Fruit fly (Drosophila melanogaster) whole organism, prepupa: ENCODE data around the gene dos.

Experiments
- CG11294 ChIP-seq: fragments of 200-800 bp; sonication (Bioruptor generic); IDR thresholded peaks from 2 replicates; pipeline ENCODE4 v1.3.6; 2022; ENCODE audit warnings: missing biosample characterization, missing genetic modification characterization
- CG6854 ChIP-seq: fragments of 200-800 bp; sonication (Bioruptor generic); optimal IDR thresholded peaks from 2 replicates; lab custom pipeline; 2017; ENCODE audit warnings: missing biosample characterization, mild to moderate bottlenecking, missing genetic modification characterization
- CG8119 ChIP-seq: fragments of 200-800 bp; sonication (Bioruptor generic); IDR thresholded peaks from 3 replicates; pipeline ENCODE4 v1.3.6; 2022; ENCODE audit warnings: missing biosample characterization, missing genetic modification characterization
- CG8632 ChIP-seq: fragments of 200-800 bp; sonication (Bioruptor generic); optimal IDR thresholded peaks from 3 replicates; lab custom pipeline; 2016; ENCODE audit warnings: missing biosample characterization, missing genetic modification characterization
- Hr38 ChIP-seq: sonication (Bioruptor generic); optimal IDR thresholded peaks from 2 replicates; lab custom pipeline; 2016; ENCODE audit warnings: missing biosample characterization, missing genetic modification characterization
- Smox ChIP-seq: fragments of 200-800 bp; sonication (Bioruptor generic); optimal IDR thresholded peaks from 3 replicates; lab custom pipeline; 2016; ENCODE audit warnings: missing biosample characterization, missing genetic modification characterization
- Sox14 ChIP-seq: fragments of 200-800 bp; sonication (Bioruptor generic); optimal IDR thresholded peaks from 3 replicates; lab custom pipeline; 2016; ENCODE audit warnings: missing biosample characterization, missing genetic modification characterization
- pdm3 ChIP-seq: fragments of 200-800 bp; sonication (Bioruptor generic); optimal IDR thresholded peaks from 3 replicates; lab custom pipeline; 2016; ENCODE audit warnings: missing biosample characterization, missing genetic modification characterization
- vri ChIP-seq: fragments of 200-800 bp; sonication (Bioruptor generic); optimal IDR thresholded peaks from 3 replicates; lab custom pipeline; 2016; ENCODE audit warnings: missing biosample characterization, mild to moderate bottlenecking, missing genetic modification characterization

DNA sequence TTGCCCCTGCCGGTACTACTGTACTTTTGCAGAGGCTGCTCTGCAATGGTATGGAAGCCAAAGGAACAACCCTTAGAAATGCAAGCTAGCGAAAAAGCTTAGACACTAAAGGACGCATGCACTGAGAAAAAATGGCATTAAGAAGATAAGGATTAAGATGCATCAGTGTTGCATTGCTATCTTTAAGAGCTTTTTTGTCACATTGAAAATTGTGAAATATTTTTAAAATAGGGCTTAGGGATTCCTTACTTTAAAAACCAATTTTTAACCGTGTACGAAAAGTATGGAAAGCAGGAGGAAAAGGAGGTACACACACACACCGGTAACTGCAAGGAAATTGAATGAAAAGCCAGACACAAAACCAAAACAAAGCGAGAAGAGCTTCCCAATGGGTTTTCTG, 40.3 kb upstream of the dos start:
- TF ChIP-seq pdm3 (GFP tag; lab: Kevin White, UChicago): peak; percentile 46
- 0 out of 3 replicates have a peak, but pooled peaks have one; percentile 18 for TF ChIP-seq CG8119
- no peak for TF ChIP-seq Hr38
- peak; percentile 23 for TF ChIP-seq CG6854 (GFP tag; lab: Kevin White, UChicago)
- no peak for TF ChIP-seq CG11294 (GFP tag; lab: Robert Waterston, UW)
- TF ChIP-seq vri (GFP tag; lab: Kevin White, UChicago): no peak
- peak; percentile 19 for TF ChIP-seq Smox (GFP tag; lab: Kevin White, UChicago)
- TF ChIP-seq CG8632: peak; percentile 6
- TF ChIP-seq Sox14 (GFP tag; lab: Kevin White, UChicago): no peak
